Worm (Caenorhabditis elegans) whole organism, late embryonic: Measurements from ENCODE around the gene mrpl-11.

Source experiments
- ama-1 ChIP-seq: fragments of 150-350 bp; optimal IDR thresholded peaks from 2 replicates; lab custom pipeline; 2014
- ceh-9 ChIP-seq: sonication (generic microtip); optimal IDR thresholded peaks from 2 replicates; lab custom pipeline; 2016; ENCODE audit warnings: mild to moderate bottlenecking, missing genetic modification characterization, inconsistent platforms, missing compliant biosample characterization
- che-1 ChIP-seq: sonication (generic microtip); optimal IDR thresholded peaks from 2 replicates; lab custom pipeline; 2016; ENCODE audit warnings: mild to moderate bottlenecking, missing genetic modification characterization, missing compliant biosample characterization
- dmd-4 ChIP-seq: sonication (generic microtip); optimal IDR thresholded peaks from 2 replicates; lab custom pipeline; 2016; ENCODE audit warnings: borderline replicate concordance, missing genetic modification characterization, missing compliant biosample characterization
- dve-1 ChIP-seq: sonication (generic microtip); optimal IDR thresholded peaks from 2 replicates; lab custom pipeline; 2017; ENCODE audit warnings: antibody characterized with exemption, mild to moderate bottlenecking, missing genetic modification characterization, missing compliant biosample characterization
- elt-2 ChIP-seq: sonication (generic microtip); optimal IDR thresholded peaks from 2 replicates; lab custom pipeline; 2016; ENCODE audit warnings: missing genetic modification reagents, missing genetic modification characterization, missing compliant biosample characterization
- fkh-10 ChIP-seq: fragments of 150-350 bp; optimal IDR thresholded peaks from 2 replicates; lab custom pipeline; 2014; ENCODE audit warnings: missing biosample characterization, missing genetic modification reagents, missing genetic modification characterization
- hlh-13 ChIP-seq: fragments of 200-800 bp; sonication (Bioruptor generic); optimal IDR thresholded peaks from 2 replicates; lab custom pipeline; 2018; ENCODE audit warnings: mild to moderate bottlenecking, missing genetic modification characterization, missing compliant biosample characterization
- npax-4 ChIP-seq: sonication (generic microtip); optimal IDR thresholded peaks from 2 replicates; lab custom pipeline; 2016; ENCODE audit warnings: missing genetic modification characterization, missing compliant biosample characterization
- pha-4 ChIP-seq: fragments of 150-350 bp; optimal IDR thresholded peaks from 2 replicates; lab custom pipeline; 2018; ENCODE audit warnings: missing biosample characterization, missing genetic modification reagents, missing genetic modification characterization
- sox-4 ChIP-seq: sonication (generic microtip); optimal IDR thresholded peaks from 2 replicates; lab custom pipeline; 2017; ENCODE audit warnings: mild to moderate bottlenecking, missing genetic modification characterization, inconsistent platforms, missing compliant biosample characterization
- tbx-2 ChIP-seq: sonication (generic microtip); optimal IDR thresholded peaks from 2 replicates; lab custom pipeline; 2016; ENCODE audit warnings: missing genetic modification characterization, missing compliant biosample characterization

ce11 chrIII:8725224-8725623, 7.8 kb downstream of the mrpl-11 start:
- no peak for TF ChIP-seq pha-4 (tag; lab: Kevin White, UChicago)
- TF ChIP-seq elt-2 (tag; lab: Kevin White, UChicago) = no peak
- no peak for TF ChIP-seq dmd-4
- no peak for TF ChIP-seq tbx-2 (tag; lab: Kevin White, UChicago)
- TF ChIP-seq fkh-10 (GFP tag; lab: Kevin White, UChicago) = no peak
- no peak for TF ChIP-seq ceh-9 (tag; lab: Kevin White, UChicago)
- TF ChIP-seq hlh-13 (GFP tag; lab: Kevin White, UChicago) = no peak
- no peak for TF ChIP-seq ama-1 (lab: Kevin White, UChicago)
- TF ChIP-seq npax-4 (tag; lab: Kevin White, UChicago) = no peak
- TF ChIP-seq sox-4 (tag; lab: Kevin White, UChicago) = no peak
- TF ChIP-seq che-1 (tag; lab: Kevin White, UChicago) = no peak
- TF ChIP-seq dve-1 (tag; lab: Kevin White, UChicago) = no peak
